Fruit fly (Drosophila melanogaster): ENCODE results near the gene CG10175.

DNA sequence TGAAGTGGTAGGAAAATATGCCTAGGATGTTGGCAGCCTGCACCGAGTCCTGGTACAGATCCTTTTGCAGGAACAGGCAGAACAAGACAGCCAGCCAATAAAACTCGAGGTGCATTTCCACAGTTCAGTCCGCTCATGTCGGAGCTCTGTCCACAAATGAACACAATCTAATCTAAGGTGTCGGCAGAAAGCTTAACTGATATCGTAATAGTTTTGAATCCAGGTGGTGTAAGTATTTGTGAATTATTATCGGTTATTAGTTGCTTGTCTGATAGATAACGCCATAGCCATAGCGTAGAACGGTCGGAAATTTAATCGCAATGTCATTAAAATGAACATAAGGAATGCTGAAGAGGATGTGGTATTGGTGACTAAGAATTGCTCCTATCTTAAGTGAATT lies 3.8 kb upstream of the CG10175 start, which contains the start of gene Ugt303B3:
- TF ChIP-seq CG13204 (GFP tag; optimal IDR thresholded peaks at IDR 0.05) (no peak), CG34367 (tag; optimal IDR thresholded peaks at IDR 0.05) (no peak), CG15710 (tag; optimal IDR thresholded peaks at IDR 0.05) (no peak), fd96Ca (GFP tag; IDR thresholded peaks at IDR 0.05) (no peak)
